Fruit fly (Drosophila melanogaster) whole organism, embryonic: Measurements from ENCODE around the gene Gip.

Source experiments
- ATbp ChIP-seq: fragments of 200-800 bp; sonication (Bioruptor generic); optimal IDR thresholded peaks from 2 replicates; lab custom pipeline; 2017; ENCODE audit warnings: missing biosample characterization, mild to moderate bottlenecking, missing genetic modification characterization, missing genetic modification reagents
- Ada2b ChIP-seq: fragments of 200-800 bp; sonication (Bioruptor generic); IDR thresholded peaks from 2 replicates; pipeline ENCODE4 v1.3.6; 2022; ENCODE audit warnings: missing biosample characterization, missing genetic modification characterization
- BtbVII ChIP-seq: fragments of 200-800 bp; sonication (Bioruptor generic); optimal IDR thresholded peaks from 3 replicates; lab custom pipeline; 2017; ENCODE audit warnings: missing biosample characterization, mild to moderate bottlenecking, missing genetic modification characterization
- CG10267 ChIP-seq: fragments of 200-800 bp; sonication (Bioruptor generic); optimal IDR thresholded peaks from 2 replicates; lab custom pipeline; 2018; ENCODE audit warnings: missing biosample characterization, mild to moderate bottlenecking, missing genetic modification characterization, moderate library complexity
- CG10274 ChIP-seq: fragments of 200-800 bp; sonication (Bioruptor generic); optimal IDR thresholded peaks from 3 replicates; lab custom pipeline; 2017; ENCODE audit warnings: missing biosample characterization, mild to moderate bottlenecking, missing genetic modification characterization
- CG10654 ChIP-seq: fragments of 200-800 bp; sonication (Bioruptor generic); optimal IDR thresholded peaks from 2 replicates; lab custom pipeline; 2016; ENCODE audit warnings: missing biosample characterization, missing genetic modification characterization
- CG12071 ChIP-seq: fragments of 200-800 bp; sonication (Bioruptor generic); optimal IDR thresholded peaks from 3 replicates; lab custom pipeline; 2018; ENCODE audit warnings: missing biosample characterization, mild to moderate bottlenecking, missing genetic modification characterization
- CG12104 ChIP-seq: fragments of 200-800 bp; sonication (Bioruptor generic); optimal IDR thresholded peaks from 3 replicates; lab custom pipeline; 2016; ENCODE audit warnings: missing biosample characterization, missing genetic modification characterization
- CG12391 ChIP-seq: fragments of 200-800 bp; sonication (Bioruptor generic); optimal IDR thresholded peaks from 3 replicates; lab custom pipeline; 2018; ENCODE audit warnings: missing biosample characterization, mild to moderate bottlenecking, missing genetic modification characterization, moderate library complexity
- CG13287 ChIP-seq: fragments of 200-800 bp; sonication (Bioruptor generic); IDR thresholded peaks from 2 replicates; pipeline ENCODE4 v1.3.6; 2022; ENCODE audit warnings: missing biosample characterization, missing genetic modification characterization; ENCODE audit not compliant: partially characterized antibody
- CG14860 ChIP-seq: fragments of 200-800 bp; sonication (Bioruptor generic); IDR thresholded peaks from 3 replicates; pipeline ENCODE4 v1.3.6; 2022; ENCODE audit warnings: missing biosample characterization, missing genetic modification characterization; ENCODE audit not compliant: partially characterized antibody
- CG15601 ChIP-seq: fragments of 200-800 bp; sonication (Bioruptor generic); optimal IDR thresholded peaks from 3 replicates; lab custom pipeline; 2019; ENCODE audit warnings: missing biosample characterization, mild to moderate bottlenecking, missing genetic modification characterization, moderate library complexity
- CG18476 ChIP-seq: fragments of 200-800 bp; sonication (Bioruptor generic); optimal IDR thresholded peaks from 2 replicates; lab custom pipeline; 2016; ENCODE audit warnings: missing biosample characterization, mild to moderate bottlenecking, missing genetic modification characterization
- CG2199 ChIP-seq: fragments of 200-800 bp; sonication (Bioruptor generic); IDR thresholded peaks from 3 replicates; pipeline ENCODE4 v1.3.6; 2022; ENCODE audit warnings: missing biosample characterization, missing genetic modification characterization
- CG31224 ChIP-seq: fragments of 200-800 bp; sonication (Bioruptor generic); IDR thresholded peaks from 2 replicates; pipeline ENCODE4 v1.3.6; 2022; ENCODE audit warnings: missing biosample characterization, missing genetic modification characterization
- CG33213 ChIP-seq: fragments of 200-800 bp; sonication (Bioruptor generic); optimal IDR thresholded peaks from 3 replicates; lab custom pipeline; 2016; ENCODE audit warnings: missing biosample characterization, missing genetic modification characterization
- CG34422 ChIP-seq: fragments of 200-800 bp; sonication (Bioruptor generic); IDR thresholded peaks from 3 replicates; pipeline ENCODE4 v1.3.6; 2022; ENCODE audit warnings: missing biosample characterization, missing genetic modification characterization
- CG3726 ChIP-seq: fragments of 200-800 bp; sonication (Bioruptor generic); IDR thresholded peaks from 3 replicates; pipeline ENCODE4, ENCODE4 v1.3.6; 2022; ENCODE audit warnings: missing biosample characterization, missing genetic modification characterization
- CG4617 ChIP-seq: fragments of 200-800 bp; sonication (Bioruptor generic); optimal IDR thresholded peaks from 3 replicates; lab custom pipeline; 2016; ENCODE audit warnings: missing biosample characterization, missing genetic modification characterization, borderline replicate concordance
- CG5180 ChIP-seq: fragments of 200-800 bp; sonication (Bioruptor generic); optimal IDR thresholded peaks from 3 replicates; lab custom pipeline; 2017; ENCODE audit warnings: missing biosample characterization, missing genetic modification characterization, mild to moderate bottlenecking, moderate library complexity, missing genetic modification reagents
- CG6813 ChIP-seq: fragments of 200-800 bp; sonication (Bioruptor generic); optimal IDR thresholded peaks from 2 replicates; lab custom pipeline; 2017; ENCODE audit warnings: missing biosample characterization, missing genetic modification characterization, mild to moderate bottlenecking, moderate library complexity, missing genetic modification reagents
- CHES-1-like ChIP-seq: fragments of 200-800 bp; sonication (Bioruptor generic); optimal IDR thresholded peaks from 2 replicates; lab custom pipeline; 2016; ENCODE audit warnings: missing biosample characterization, missing genetic modification characterization
- Dek ChIP-seq: fragments of 200-800 bp; sonication (Bioruptor generic); optimal IDR thresholded peaks from 3 replicates; lab custom pipeline; 2019; ENCODE audit warnings: missing biosample characterization, mild to moderate bottlenecking, missing genetic modification characterization, moderate library complexity
- Dref ChIP-seq: fragments of 200-800 bp; sonication (Bioruptor generic); IDR thresholded peaks from 2 replicates; pipeline ENCODE4 v1.3.6; 2022; ENCODE audit warnings: missing biosample characterization, missing genetic modification characterization
- Drgx ChIP-seq: fragments of 200-800 bp; sonication (Bioruptor generic); IDR thresholded peaks from 2 replicates; pipeline ENCODE4 v1.3.6; 2022; ENCODE audit warnings: missing biosample characterization, missing genetic modification characterization
- ERR ChIP-seq: fragments of 200-800 bp; sonication (Bioruptor generic); optimal IDR thresholded peaks from 2 replicates; lab custom pipeline; 2016; ENCODE audit warnings: missing biosample characterization, missing genetic modification characterization
- Hr51 ChIP-seq, 2 experiments: fragments of 200-800 bp; sonication (Bioruptor generic); optimal IDR thresholded peaks; 2 replicates in 1 of 2; 3 replicates in 1 of 2; lab custom pipeline; 2016 to 2018; ENCODE audit warnings: missing biosample characterization in 2 of 2, missing genetic modification characterization in 2 of 2, mild to moderate bottlenecking in 1 of 2, moderate library complexity in 1 of 2
- NK7.1 ChIP-seq: fragments of 200-800 bp; sonication (Bioruptor generic); optimal IDR thresholded peaks from 3 replicates; lab custom pipeline; 2016; ENCODE audit warnings: missing biosample characterization, missing genetic modification characterization
- Rfx ChIP-seq: fragments of 200-800 bp; sonication (Bioruptor generic); IDR thresholded peaks from 2 replicates; pipeline ENCODE4 v1.3.6; 2022; ENCODE audit warnings: missing biosample characterization, missing genetic modification characterization
- Scr ChIP-seq: fragments of 200-800 bp; sonication (Bioruptor generic); IDR thresholded peaks from 2 replicates; pipeline ENCODE4 v1.3.6; 2022; ENCODE audit warnings: missing biosample characterization, missing genetic modification characterization; ENCODE audit not compliant: partially characterized antibody
- Sry-δ ChIP-seq: fragments of 200-800 bp; sonication (Bioruptor generic); optimal IDR thresholded peaks from 2 replicates; lab custom pipeline; 2016; ENCODE audit warnings: missing biosample characterization, missing genetic modification characterization
- Trl ChIP-seq, 3 experiments: fragments of >200 bp in 2 of 3; fragments of 200-800 bp in 1 of 3; sonication (Bioruptor generic) in 1 of 3; optimal IDR thresholded peaks; 2 replicates in 1 of 3; 3 replicates in 2 of 3; lab custom pipeline; 2016 to 2017; ENCODE audit warnings: missing biosample characterization in 1 of 3, missing genetic modification characterization in 1 of 3
- bsh ChIP-seq, 2 experiments: fragments of 200-800 bp; sonication (Bioruptor generic); optimal IDR thresholded peaks; 2 replicates each; lab custom pipeline; 2017 to 2018; ENCODE audit warnings: mild to moderate bottlenecking in 2 of 2, missing biosample characterization in 2 of 2, missing genetic modification characterization in 2 of 2, moderate library complexity in 1 of 2
- caup ChIP-seq: fragments of 200-800 bp; sonication (Bioruptor generic); optimal IDR thresholded peaks from 3 replicates; lab custom pipeline; 2017; ENCODE audit warnings: missing biosample characterization, mild to moderate bottlenecking, missing genetic modification characterization, moderate library complexity; ENCODE audit not compliant: severe bottlenecking
- croc ChIP-seq: fragments of 200-800 bp; sonication (Bioruptor generic); conservative IDR thresholded peaks from 3 replicates; pipeline ENCODE4 v1.3.6; 2022; ENCODE audit warnings: missing biosample characterization, missing genetic modification characterization
- danr ChIP-seq: fragments of 200-800 bp; sonication (Bioruptor generic); IDR thresholded peaks from 2 replicates; pipeline ENCODE4 v1.3.6; 2022; ENCODE audit warnings: missing biosample characterization, missing genetic modification characterization
- gem ChIP-seq: fragments of 200-800 bp; sonication (Bioruptor generic); optimal IDR thresholded peaks from 2 replicates; lab custom pipeline; 2019; ENCODE audit warnings: missing biosample characterization, mild to moderate bottlenecking, missing genetic modification characterization, moderate library complexity
- gsb-n ChIP-seq: fragments of 200-800 bp; sonication (Bioruptor generic); optimal IDR thresholded peaks from 3 replicates; lab custom pipeline; 2018; ENCODE audit warnings: missing biosample characterization, mild to moderate bottlenecking, missing genetic modification characterization
- jigr1 ChIP-seq: fragments of 200-800 bp; sonication (Bioruptor generic); IDR thresholded peaks from 3 replicates; pipeline ENCODE4 v1.3.6; 2022; ENCODE audit warnings: missing biosample characterization, missing genetic modification characterization
- ken ChIP-seq: fragments of 200-800 bp; sonication (Bioruptor generic); IDR thresholded peaks from 3 replicates; pipeline ENCODE4 v1.3.6; 2022; ENCODE audit warnings: missing biosample characterization, missing genetic modification characterization
- pfk ChIP-seq: fragments of 200-800 bp; sonication (Bioruptor generic); optimal IDR thresholded peaks from 2 replicates; lab custom pipeline; 2018; ENCODE audit warnings: missing biosample characterization, mild to moderate bottlenecking, missing genetic modification characterization, moderate library complexity
- psq ChIP-seq: fragments of 200-800 bp; sonication (Bioruptor generic); optimal IDR thresholded peaks from 2 replicates; lab custom pipeline; 2017; ENCODE audit warnings: missing biosample characterization, missing genetic modification characterization
- pum ChIP-seq: fragments of 200-800 bp; sonication (Bioruptor generic); optimal IDR thresholded peaks from 2 replicates; lab custom pipeline; 2016; ENCODE audit warnings: missing biosample characterization, missing genetic modification characterization
- row ChIP-seq: fragments of 200-800 bp; sonication (Bioruptor generic); IDR thresholded peaks from 3 replicates; pipeline ENCODE4 v1.3.6; 2022; ENCODE audit warnings: missing biosample characterization, missing genetic modification characterization
- slou ChIP-seq: fragments of 200-800 bp; sonication (Bioruptor generic); optimal IDR thresholded peaks from 3 replicates; lab custom pipeline; 2016; ENCODE audit warnings: missing biosample characterization, missing genetic modification characterization
- sna ChIP-seq: fragments of 200-800 bp; sonication (Bioruptor generic); IDR thresholded peaks from 2 replicates; pipeline ENCODE4 v1.3.6; 2022; ENCODE audit warnings: missing biosample characterization, missing genetic modification characterization; ENCODE audit not compliant: partially characterized antibody
- tx ChIP-seq: fragments of 200-800 bp; sonication (Bioruptor generic); optimal IDR thresholded peaks from 2 replicates; lab custom pipeline; 2016; ENCODE audit warnings: missing biosample characterization, missing genetic modification characterization
- wor ChIP-seq: fragments of 200-800 bp; sonication (Bioruptor generic); IDR thresholded peaks from 2 replicates; pipeline ENCODE4 v1.3.6; 2022; ENCODE audit warnings: missing biosample characterization, missing genetic modification characterization

Gip gene

DNA sequence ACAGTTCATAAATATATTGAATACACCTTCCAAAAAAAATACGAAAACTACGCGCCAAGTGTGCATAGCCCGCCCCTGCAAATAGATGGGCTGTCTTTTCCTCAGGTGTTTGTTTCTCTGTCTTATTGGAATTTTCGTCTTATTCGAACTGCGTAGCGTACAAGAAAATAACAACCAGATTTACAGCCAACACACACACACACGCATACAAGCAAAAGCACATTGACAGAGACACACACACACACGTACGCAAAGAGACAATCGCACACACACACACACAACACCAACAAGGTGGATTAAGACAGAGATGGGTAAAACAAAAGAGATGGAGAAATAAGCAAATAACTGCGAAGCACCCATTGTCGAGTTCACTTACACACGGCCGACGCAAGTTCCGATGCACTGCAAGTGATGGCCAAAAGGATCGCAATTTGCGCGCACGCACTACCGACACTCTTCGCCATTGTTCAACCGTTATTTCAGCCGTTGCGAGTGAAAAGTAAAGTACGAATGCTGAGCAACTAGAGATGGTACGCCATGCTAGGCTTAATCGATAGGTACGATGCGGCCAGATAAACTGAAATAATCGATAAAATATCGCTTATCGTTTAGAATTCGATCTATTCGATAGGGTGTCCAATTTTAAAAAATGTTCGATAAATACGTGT is 36.2 kb upstream of the Gip start (continued):
- TF ChIP-seq CG5180 (GFP tag; lab: Kevin White, UChicago) = no peak
- peak; percentile 28 for TF ChIP-seq CG33213
- TF ChIP-seq CHES-1-like (GFP tag; lab: Kevin White, UChicago) = no peak
- no peak for TF ChIP-seq CG10267 (tag; lab: Kevin White, UChicago)
- peak; percentile 19; the same call in 1 of the 3 replicates for TF ChIP-seq ken
- no peak for TF ChIP-seq tx (GFP tag; lab: Kevin White, UChicago)
- TF ChIP-seq CG12104 (GFP tag; lab: Kevin White, UChicago) = no peak
- TF ChIP-seq danr (GFP tag; lab: Robert Waterston, UW) = no peak
- no peak for TF ChIP-seq pum
- TF ChIP-seq CG14860 (GFP tag; lab: Robert Waterston, UW) = peak; percentile 95
- no peak for TF ChIP-seq Ada2b (GFP tag; lab: Robert Waterston, UW)
- no peak for TF ChIP-seq Drgx
- TF ChIP-seq Scr (GFP tag; lab: Robert Waterston, UW) = peak; percentile 89
- TF ChIP-seq pfk (GFP tag; lab: Kevin White, UChicago) = no peak
- no peak for TF ChIP-seq gsb-n (tag; lab: Kevin White, UChicago)
- TF ChIP-seq caup (GFP tag; lab: Kevin White, UChicago) = peak; percentile 15
- no peak for TF ChIP-seq ERR (GFP tag; lab: Kevin White, UChicago)
- peak; percentile 42; the same call in 1 of the 3 replicates for TF ChIP-seq CG34422
- no peak for TF ChIP-seq psq (GFP tag; lab: Kevin White, UChicago)
- peak in 1 of 2 experiments; percentile 22 for TF ChIP-seq Trl (optimal IDR thresholded peaks at IDR 0.05; lab: Kevin White, UChicago)
- TF ChIP-seq Trl (GFP tag; optimal IDR thresholded peaks at IDR 0.05; lab: Kevin White, UChicago) = peak; percentile 40
- TF ChIP-seq Rfx (GFP tag; lab: Robert Waterston, UW) = 0 out of 2 replicates have a peak, but pooled peaks have one; percentile 21
- TF ChIP-seq ATbp = peak; percentile 38
- TF ChIP-seq CG2199 = no peak
- peak; percentile 33 for TF ChIP-seq CG15601
- peak; percentile 95 for TF ChIP-seq Dref (GFP tag; lab: Robert Waterston, UW)
- TF ChIP-seq Hr51 (GFP tag; optimal IDR thresholded peaks at IDR 0.05; lab: Kevin White, UChicago) = peak; percentile 0 to 12
- peak; percentile 0 for TF ChIP-seq CG12391 (tag; lab: Kevin White, UChicago)
- TF ChIP-seq bsh (GFP tag; optimal IDR thresholded peaks at IDR 0.05; lab: Kevin White, UChicago) = no peak
- no peak for TF ChIP-seq jigr1 (GFP tag; lab: Robert Waterston, UW)
- TF ChIP-seq CG18476 (GFP tag; lab: Kevin White, UChicago) = no peak
- TF ChIP-seq CG13287 (GFP tag; lab: Robert Waterston, UW) = peak; percentile 91
- TF ChIP-seq Dek (tag; lab: Kevin White, UChicago) = no peak
- no peak for TF ChIP-seq CG10654 (GFP tag; lab: Kevin White, UChicago)
- peak; percentile 51 for TF ChIP-seq CG4617 (GFP tag; lab: Kevin White, UChicago)
- TF ChIP-seq CG6813 (GFP tag; lab: Kevin White, UChicago) = peak; percentile 5
- no peak for TF ChIP-seq NK7.1 (GFP tag; lab: Kevin White, UChicago)
- TF ChIP-seq wor (GFP tag; lab: Robert Waterston, UW) = no peak
- TF ChIP-seq slou (GFP tag; lab: Kevin White, UChicago) = no peak
- TF ChIP-seq Sry-δ (GFP tag; lab: Kevin White, UChicago) = peak; percentile 94
- TF ChIP-seq CG31224 (GFP tag; lab: Robert Waterston, UW) = no peak
- peak; percentile 26; the same call in 2 of the 3 replicates for TF ChIP-seq row (GFP tag; lab: Robert Waterston, UW)
- no peak for TF ChIP-seq CG12071 (GFP tag; lab: Kevin White, UChicago)
- no peak for TF ChIP-seq BtbVII (GFP tag; lab: Kevin White, UChicago)
- TF ChIP-seq sna (GFP tag; lab: Robert Waterston, UW) = peak; percentile 87
- no peak for TF ChIP-seq croc (GFP tag; lab: Robert Waterston, UW)
- no peak for TF ChIP-seq CG3726
- TF ChIP-seq CG10274 (GFP tag; lab: Kevin White, UChicago) = no peak
- TF ChIP-seq gem = peak; percentile 34
